Fruit fly (Drosophila melanogaster) whole organism, embryonic: ENCODE measurements around the gene PH4alphaEFB.

Experiments used
- ATbp ChIP-seq: fragments of 200-800 bp; sonication (Bioruptor generic); optimal IDR thresholded peaks from 2 replicates; lab custom pipeline; 2017; ENCODE audit warnings: missing biosample characterization, mild to moderate bottlenecking, missing genetic modification characterization, missing genetic modification reagents
- Bgb ChIP-seq: fragments of 200-800 bp; sonication (Bioruptor generic); IDR thresholded peaks from 2 replicates; pipeline ENCODE4 v1.3.6; 2022; ENCODE audit warnings: missing biosample characterization, missing genetic modification characterization; ENCODE audit not compliant: partially characterized antibody
- Bteb2 ChIP-seq: fragments of 200-800 bp; sonication (Bioruptor generic); optimal IDR thresholded peaks from 2 replicates; lab custom pipeline; 2016; ENCODE audit warnings: missing biosample characterization, missing genetic modification characterization
- CG10147 ChIP-seq: fragments of 200-800 bp; sonication (Bioruptor generic); optimal IDR thresholded peaks from 2 replicates; lab custom pipeline; 2019; ENCODE audit warnings: missing biosample characterization, mild to moderate bottlenecking, missing genetic modification characterization, moderate library complexity
- CG10366 ChIP-seq: fragments of 200-800 bp; sonication (Bioruptor generic); IDR thresholded peaks from 2 replicates; pipeline ENCODE4 v1.3.6; 2022; ENCODE audit warnings: missing biosample characterization, missing genetic modification characterization
- CG10959 ChIP-seq: fragments of 200-800 bp; sonication (Bioruptor generic); IDR thresholded peaks from 2 replicates; pipeline ENCODE4 v1.3.6; 2022; ENCODE audit warnings: missing biosample characterization, missing genetic modification characterization
- CG11398 ChIP-seq: fragments of 200-800 bp; sonication (Bioruptor generic); optimal IDR thresholded peaks from 2 replicates; lab custom pipeline; 2016; ENCODE audit warnings: missing biosample characterization, missing genetic modification characterization
- CG11504 ChIP-seq: fragments of 200-800 bp; sonication (Bioruptor generic); optimal IDR thresholded peaks from 3 replicates; lab custom pipeline; 2019; ENCODE audit warnings: missing biosample characterization, mild to moderate bottlenecking, missing genetic modification characterization, moderate library complexity
- CG12236 ChIP-seq: fragments of 200-800 bp; sonication (Bioruptor generic); optimal IDR thresholded peaks from 2 replicates; lab custom pipeline; 2016; ENCODE audit warnings: missing biosample characterization, missing genetic modification characterization
- CG12391 ChIP-seq: fragments of 200-800 bp; sonication (Bioruptor generic); optimal IDR thresholded peaks from 3 replicates; lab custom pipeline; 2018; ENCODE audit warnings: missing biosample characterization, mild to moderate bottlenecking, missing genetic modification characterization, moderate library complexity
- CG13296 ChIP-seq: fragments of 200-800 bp; sonication (Bioruptor generic); optimal IDR thresholded peaks from 3 replicates; lab custom pipeline; 2018; ENCODE audit warnings: missing biosample characterization, mild to moderate bottlenecking, missing genetic modification characterization
- CG15011 ChIP-seq: fragments of 200-800 bp; sonication (Bioruptor generic); optimal IDR thresholded peaks from 3 replicates; lab custom pipeline; 2018; ENCODE audit warnings: missing biosample characterization, mild to moderate bottlenecking, missing genetic modification characterization
- CG15696 ChIP-seq: fragments of 200-800 bp; sonication (Bioruptor generic); optimal IDR thresholded peaks from 2 replicates; lab custom pipeline; 2019; ENCODE audit warnings: missing biosample characterization, mild to moderate bottlenecking, missing genetic modification characterization, moderate library complexity
- CG16815 ChIP-seq: fragments of 200-800 bp; sonication (Bioruptor generic); optimal IDR thresholded peaks from 3 replicates; lab custom pipeline; 2017; ENCODE audit warnings: missing biosample characterization, mild to moderate bottlenecking, missing genetic modification characterization
- CG16863 ChIP-seq: fragments of 200-800 bp; sonication (Bioruptor generic); optimal IDR thresholded peaks from 3 replicates; lab custom pipeline; 2016; ENCODE audit warnings: missing biosample characterization, missing genetic modification characterization
- CG17359 ChIP-seq: fragments of 200-800 bp; sonication (Bioruptor generic); optimal IDR thresholded peaks from 3 replicates; lab custom pipeline; 2018; ENCODE audit warnings: missing biosample characterization, mild to moderate bottlenecking, missing genetic modification characterization, moderate library complexity
- CG2202 ChIP-seq: fragments of 200-800 bp; sonication (Bioruptor generic); optimal IDR thresholded peaks from 2 replicates; lab custom pipeline; 2018; ENCODE audit warnings: missing biosample characterization, mild to moderate bottlenecking, missing genetic modification characterization
- CG30020 ChIP-seq: fragments of 200-800 bp; optimal IDR thresholded peaks from 2 replicates; lab custom pipeline; 2019; ENCODE audit warnings: missing biosample characterization, mild to moderate bottlenecking, missing genetic modification characterization, moderate library complexity
- CG32772 ChIP-seq: fragments of 200-800 bp; sonication (Bioruptor generic); IDR thresholded peaks from 2 replicates; pipeline ENCODE4 v1.3.6; 2022; ENCODE audit warnings: missing biosample characterization, missing genetic modification characterization
- CG5245 ChIP-seq: fragments of 200-800 bp; sonication (Bioruptor generic); optimal IDR thresholded peaks from 3 replicates; lab custom pipeline; 2016; ENCODE audit warnings: missing biosample characterization, missing genetic modification characterization
- CG6175 ChIP-seq: fragments of 200-800 bp; sonication (Bioruptor generic); IDR thresholded peaks from 3 replicates; pipeline ENCODE4 v1.3.6; 2022; ENCODE audit warnings: missing biosample characterization, missing genetic modification characterization
- CG6791 ChIP-seq: fragments of 200-800 bp; sonication (Bioruptor generic); IDR thresholded peaks from 3 replicates; pipeline ENCODE4 v1.3.6; 2022; ENCODE audit warnings: missing biosample characterization, missing genetic modification characterization; ENCODE audit not compliant: partially characterized antibody
- CG9727 ChIP-seq: fragments of 200-800 bp; sonication (Bioruptor generic); optimal IDR thresholded peaks from 3 replicates; lab custom pipeline; 2017; ENCODE audit warnings: missing biosample characterization, mild to moderate bottlenecking, missing genetic modification characterization
- D19B ChIP-seq: fragments of 200-800 bp; sonication (Bioruptor generic); optimal IDR thresholded peaks from 2 replicates; lab custom pipeline; 2017; ENCODE audit warnings: missing biosample characterization, mild to moderate bottlenecking, missing genetic modification characterization
- Deaf1 ChIP-seq: fragments of 200-800 bp; optimal IDR thresholded peaks from 3 replicates; lab custom pipeline; 2019; ENCODE audit warnings: missing biosample characterization, mild to moderate bottlenecking, missing genetic modification characterization, moderate library complexity
- E2f1 ChIP-seq: fragments of 200-800 bp; sonication (Bioruptor generic); IDR thresholded peaks from 2 replicates; pipeline ENCODE4 v1.3.6; 2022; ENCODE audit warnings: missing biosample characterization, missing genetic modification characterization
- Gsc ChIP-seq: fragments of 200-800 bp; sonication (Bioruptor generic); IDR thresholded peaks from 2 replicates; pipeline ENCODE4 v1.3.6; 2022; ENCODE audit warnings: missing biosample characterization, missing genetic modification characterization
- H15 ChIP-seq: fragments of 200-800 bp; sonication (Bioruptor generic); IDR thresholded peaks from 3 replicates; pipeline ENCODE4 v1.3.6; 2022; ENCODE audit warnings: missing biosample characterization, missing genetic modification characterization
- HHEX ChIP-seq: fragments of 200-800 bp; sonication (Bioruptor generic); optimal IDR thresholded peaks from 3 replicates; lab custom pipeline; 2017; ENCODE audit warnings: missing biosample characterization, mild to moderate bottlenecking, missing genetic modification characterization, missing genetic modification reagents
- Hsf ChIP-seq: fragments of 200-800 bp; sonication (Bioruptor generic); optimal IDR thresholded peaks from 3 replicates; lab custom pipeline; 2016; ENCODE audit warnings: missing biosample characterization, missing genetic modification characterization
- Meics ChIP-seq: fragments of 200-800 bp; sonication (Bioruptor generic); optimal IDR thresholded peaks from 2 replicates; lab custom pipeline; 2017; ENCODE audit warnings: missing biosample characterization, mild to moderate bottlenecking, missing genetic modification characterization
- NFAT ChIP-seq: fragments of 200-800 bp; sonication (Bioruptor generic); IDR thresholded peaks from 2 replicates; pipeline ENCODE4 v1.3.6; 2022; ENCODE audit warnings: missing biosample characterization, missing genetic modification characterization
- Nf-YB ChIP-seq: fragments of 200-800 bp; sonication (Bioruptor generic); optimal IDR thresholded peaks from 3 replicates; lab custom pipeline; 2019; ENCODE audit warnings: missing biosample characterization, mild to moderate bottlenecking, missing genetic modification characterization, moderate library complexity
- Oli ChIP-seq: fragments of 200-800 bp; sonication (Bioruptor generic); optimal IDR thresholded peaks from 2 replicates; lab custom pipeline; 2018; ENCODE audit warnings: missing biosample characterization, mild to moderate bottlenecking, missing genetic modification characterization, moderate library complexity
- Pdp1 ChIP-seq, 2 experiments: fragments of 200-800 bp; sonication (Bioruptor generic); optimal IDR thresholded peaks; 3 replicates each; lab custom pipeline; 2016; ENCODE audit warnings: missing biosample characterization in 2 of 2, missing genetic modification characterization in 2 of 2, mild to moderate bottlenecking in 1 of 2, moderate library complexity in 1 of 2
- Tbp ChIP-seq: fragments of >200 bp; optimal IDR thresholded peaks from 2 replicates; lab custom pipeline; 2018; ENCODE audit warnings: missing biosample characterization, missing genetic modification characterization
- Vsx1 ChIP-seq: fragments of 200-800 bp; sonication (Bioruptor generic); optimal IDR thresholded peaks from 2 replicates; lab custom pipeline; 2017; ENCODE audit warnings: missing biosample characterization, mild to moderate bottlenecking, missing genetic modification characterization, missing genetic modification reagents
- Xbp1 ChIP-seq: fragments of 200-800 bp; sonication (Bioruptor generic); optimal IDR thresholded peaks from 3 replicates; lab custom pipeline; 2016; ENCODE audit warnings: missing biosample characterization, mild to moderate bottlenecking, missing genetic modification characterization
- Xrp1 ChIP-seq: fragments of 200-800 bp; sonication (Bioruptor generic); IDR thresholded peaks from 2 replicates; pipeline ENCODE4 v1.3.6; 2022; ENCODE audit warnings: missing biosample characterization, missing genetic modification characterization
- bab2 ChIP-seq: fragments of 200-800 bp; sonication (Bioruptor generic); optimal IDR thresholded peaks from 2 replicates; lab custom pipeline; 2016; ENCODE audit warnings: missing biosample characterization, missing genetic modification characterization
- dmrt11E ChIP-seq: fragments of 200-800 bp; sonication (Bioruptor generic); optimal IDR thresholded peaks from 3 replicates; lab custom pipeline; 2018; ENCODE audit warnings: missing biosample characterization, mild to moderate bottlenecking, missing genetic modification characterization, moderate library complexity
- gce ChIP-seq: fragments of 200-800 bp; sonication (Bioruptor generic); IDR thresholded peaks from 3 replicates; pipeline ENCODE4 v1.3.6; 2022; ENCODE audit warnings: missing biosample characterization, missing genetic modification characterization
- p53 ChIP-seq: fragments of 200-800 bp; sonication (Bioruptor generic); optimal IDR thresholded peaks from 2 replicates; lab custom pipeline; 2016; ENCODE audit warnings: missing biosample characterization, missing genetic modification characterization
- ro ChIP-seq: fragments of 200-800 bp; sonication (Bioruptor generic); IDR thresholded peaks from 2 replicates; pipeline ENCODE4 v1.3.6; 2022; ENCODE audit warnings: missing biosample characterization, missing genetic modification characterization
- sd ChIP-seq: fragments of 200-800 bp; sonication (Bioruptor generic); optimal IDR thresholded peaks from 3 replicates; lab custom pipeline; 2018; ENCODE audit warnings: missing biosample characterization, mild to moderate bottlenecking, missing genetic modification characterization, moderate library complexity
- sim ChIP-seq: fragments of 200-800 bp; sonication (Bioruptor generic); IDR thresholded peaks from 2 replicates; pipeline ENCODE4 v1.3.6; 2022; ENCODE audit warnings: missing biosample characterization, missing genetic modification characterization
- sqz ChIP-seq: fragments of 200-800 bp; sonication (Bioruptor generic); optimal IDR thresholded peaks from 3 replicates; lab custom pipeline; 2018; ENCODE audit warnings: missing biosample characterization, mild to moderate bottlenecking, missing genetic modification characterization
- tgo ChIP-seq: fragments of 200-800 bp; sonication (Bioruptor generic); IDR thresholded peaks from 3 replicates; pipeline ENCODE4 v1.3.6; 2022; ENCODE audit warnings: missing biosample characterization, missing genetic modification characterization
- ttk ChIP-seq: fragments of 200-800 bp; sonication (Bioruptor generic); IDR thresholded peaks from 2 replicates; pipeline ENCODE4 v2.1.2; 2022; ENCODE audit warnings: missing biosample characterization, missing genetic modification characterization
- vvl ChIP-seq: fragments of 200-800 bp; sonication (Bioruptor generic); IDR thresholded peaks from 2 replicates; pipeline ENCODE4 v1.3.6; 2022; ENCODE audit warnings: missing biosample characterization, missing genetic modification characterization
- wor ChIP-seq: fragments of 200-800 bp; sonication (Bioruptor generic); IDR thresholded peaks from 2 replicates; pipeline ENCODE4 v1.3.6; 2022; ENCODE audit warnings: missing biosample characterization, missing genetic modification characterization
- yki ChIP-seq: fragments of >200 bp; optimal IDR thresholded peaks from 3 replicates; lab custom pipeline; 2018

PH4alphaEFB gene

DNA sequence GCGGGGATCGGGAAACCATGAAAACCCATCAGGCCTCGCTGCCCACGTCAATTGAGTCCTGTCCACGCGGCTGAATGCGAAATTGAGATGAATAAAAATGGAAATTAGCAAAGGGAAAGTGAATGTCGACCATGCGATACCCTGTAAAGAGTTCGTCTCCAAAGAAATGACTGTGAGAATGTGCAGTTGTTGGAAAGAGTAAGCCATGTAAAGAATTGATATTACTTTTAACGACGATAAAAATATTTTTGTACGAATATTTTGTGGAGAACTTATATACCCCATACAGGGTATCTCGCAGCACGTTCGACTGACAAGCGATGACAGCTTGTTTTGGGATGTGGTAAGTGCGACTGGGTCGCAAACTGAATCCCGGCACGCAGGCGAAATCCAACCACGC lies 35.3 kb downstream of the PH4alphaEFB start (continued):
- TF ChIP-seq dmrt11E (tag; lab: Kevin White, UChicago) = peak; percentile 48
- no peak for TF ChIP-seq CG10147 (GFP tag; lab: Kevin White, UChicago)
- peak; percentile 39 for TF ChIP-seq bab2 (GFP tag; lab: Kevin White, UChicago)
- TF ChIP-seq wor (GFP tag; lab: Robert Waterston, UW) = no peak
- TF ChIP-seq CG15011 (GFP tag; lab: Kevin White, UChicago) = no peak
- peak; percentile 39 for TF ChIP-seq Xbp1 (GFP tag; lab: Kevin White, UChicago)
- TF ChIP-seq CG9727 (GFP tag; lab: Kevin White, UChicago) = peak; percentile 45
- TF ChIP-seq sd (tag; lab: Kevin White, UChicago) = no peak
- no peak for TF ChIP-seq ro (GFP tag; lab: Robert Waterston, UW)
- TF ChIP-seq CG11398 (GFP tag; lab: Kevin White, UChicago) = no peak
- no peak for TF ChIP-seq Vsx1
- TF ChIP-seq CG10959 = peak; percentile 39; the same call in 1 of the 2 replicates
- TF ChIP-seq CG11504 = no peak
- peak; percentile 10 for TF ChIP-seq Bteb2 (GFP tag; lab: Kevin White, UChicago)
- no peak for TF ChIP-seq CG12391 (tag; lab: Kevin White, UChicago)
- TF ChIP-seq CG6791 = no peak
- TF ChIP-seq vvl (GFP tag; lab: Robert Waterston, UW) = peak; percentile 65
- TF ChIP-seq p53 (GFP tag; lab: Kevin White, UChicago) = no peak
- no peak for TF ChIP-seq ATbp (GFP tag; lab: Kevin White, UChicago)
- peak; percentile 16 for TF ChIP-seq CG16863 (GFP tag; lab: Kevin White, UChicago)
- peak; percentile 65 for TF ChIP-seq D19B (GFP tag; lab: Kevin White, UChicago)
- TF ChIP-seq Deaf1 (tag; lab: Kevin White, UChicago) = no peak
- no peak for TF ChIP-seq sim
- TF ChIP-seq HHEX = peak; percentile 10
- no peak for TF ChIP-seq Tbp (GFP tag; lab: Kevin White, UChicago)
- no peak for TF ChIP-seq CG30020 (tag; lab: Kevin White, UChicago)
- TF ChIP-seq CG16815 = peak; percentile 4
- TF ChIP-seq CG13296 (GFP tag; lab: Kevin White, UChicago) = no peak
- no peak for TF ChIP-seq CG2202 (tag; lab: Kevin White, UChicago)
- TF ChIP-seq E2f1 (GFP tag; lab: Robert Waterston, UW) = 0 out of 2 replicates have a peak, but pooled peaks have one; percentile 16
- peak; percentile 46 for TF ChIP-seq CG10366 (GFP tag; lab: Robert Waterston, UW)
- no peak for TF ChIP-seq Bgb
- peak; percentile 58 for TF ChIP-seq CG32772
- TF ChIP-seq gce = 0 out of 3 replicates have a peak, but pooled peaks have one; percentile 6
- no peak for TF ChIP-seq yki (lab: Kevin White, UChicago)
- TF ChIP-seq CG6175 (GFP tag; lab: Robert Waterston, UW) = no peak
- peak; percentile 74 for TF ChIP-seq Xrp1 (GFP tag; lab: Robert Waterston, UW)
- TF ChIP-seq CG15696 (tag; lab: Kevin White, UChicago) = no peak
- peak; percentile 1 for TF ChIP-seq Meics
- peak; percentile 6 for TF ChIP-seq CG5245 (GFP tag; lab: Kevin White, UChicago)
- no peak for TF ChIP-seq H15 (GFP tag; lab: Robert Waterston, UW)
- no peak for TF ChIP-seq sqz (GFP tag; lab: Kevin White, UChicago)
- peak; percentile 36; the same call in 1 of the 3 replicates for TF ChIP-seq tgo (GFP tag; lab: Robert Waterston, UW)
- TF ChIP-seq Oli = peak; percentile 30
- TF ChIP-seq CG12236 = peak; percentile 16
- no peak for TF ChIP-seq Gsc
- TF ChIP-seq NFAT = 0 out of 2 replicates have a peak, but pooled peaks have one; percentile 4
- TF ChIP-seq CG17359 (tag; lab: Kevin White, UChicago) = no peak
- TF ChIP-seq ttk (GFP tag; lab: Robert Waterston, UW) = peak; percentile 32; the same call in 1 of the 2 replicates
- peak; percentile 47 for TF ChIP-seq Hsf (GFP tag; lab: Kevin White, UChicago)
- no peak for TF ChIP-seq Nf-YB
- TF ChIP-seq Pdp1 (GFP tag; optimal IDR thresholded peaks at IDR 0.05; lab: Kevin White, UChicago) = peak in 1 of 2 experiments; percentile 31
